Worm (Caenorhabditis elegans) whole organism, L1 larva: Measurements from ENCODE around the gene Y76B12C.4.

Experiments used
- C04F5.9 ChIP-seq: sonication (generic microtip); optimal IDR thresholded peaks from 2 replicates; lab custom pipeline; 2016; ENCODE audit warnings: missing genetic modification characterization, missing compliant biosample characterization
- C34B4.2 ChIP-seq: sonication (generic microtip); optimal IDR thresholded peaks from 2 replicates; lab custom pipeline; 2017; ENCODE audit warnings: mild to moderate bottlenecking, missing genetic modification characterization, missing compliant biosample characterization
- F16B12.6 ChIP-seq: fragments of 150-350 bp; optimal IDR thresholded peaks from 2 replicates; lab custom pipeline; 2014; ENCODE audit warnings: missing biosample characterization, missing genetic modification characterization
- Y116A8C.19 ChIP-seq: sonication (generic microtip); optimal IDR thresholded peaks from 2 replicates; lab custom pipeline; 2016; ENCODE audit warnings: missing compliant biosample characterization, missing genetic modification characterization, borderline replicate concordance
- aha-1 ChIP-seq: fragments of 150-350 bp; optimal IDR thresholded peaks from 2 replicates; lab custom pipeline; 2014; ENCODE audit warnings: missing biosample characterization, missing genetic modification characterization
- aly-2 ChIP-seq: fragments of 150-350 bp; optimal IDR thresholded peaks from 2 replicates; lab custom pipeline; 2014; ENCODE audit warnings: missing biosample characterization, missing genetic modification characterization
- ceh-63 ChIP-seq: fragments of 200-800 bp; sonication (Bioruptor generic); optimal IDR thresholded peaks from 2 replicates; lab custom pipeline; 2018; ENCODE audit warnings: mild to moderate bottlenecking, missing genetic modification characterization, missing compliant biosample characterization
- ces-1 ChIP-seq: fragments of 150-350 bp; optimal IDR thresholded peaks from 2 replicates; lab custom pipeline; 2014; ENCODE audit warnings: missing biosample characterization, missing genetic modification reagents, missing genetic modification characterization
- dpl-1 ChIP-seq, 3 experiments: fragments of 150-350 bp in 2 of 3; sonication (generic microtip) in 1 of 3; optimal IDR thresholded peaks; 2 replicates each; lab custom pipeline; 2014 to 2017; ENCODE audit warnings: missing biosample characterization in 3 of 3, missing genetic modification characterization in 3 of 3, missing genetic modification reagents in 3 of 3
- dsc-1 ChIP-seq: sonication (generic microtip); optimal IDR thresholded peaks from 2 replicates; lab custom pipeline; 2016; ENCODE audit warnings: mild to moderate bottlenecking, missing genetic modification characterization, missing compliant biosample characterization
- efl-1 ChIP-seq, 4 experiments: fragments of 150-350 bp; optimal IDR thresholded peaks in 3 of 4; peaks in 1 of 4; 1 replicate in 1 of 4; 2 replicates in 3 of 4; lab custom pipeline; 2014; ENCODE audit warnings: missing biosample characterization in 2 of 4, missing genetic modification characterization in 2 of 4, missing genetic modification reagents in 2 of 4
- efl-3 ChIP-seq: fragments of 200-800 bp; sonication (Bioruptor generic); optimal IDR thresholded peaks from 2 replicates; lab custom pipeline; 2018; ENCODE audit warnings: mild to moderate bottlenecking, missing genetic modification characterization, missing compliant biosample characterization
- egl-13 ChIP-seq: sonication (generic microtip); optimal IDR thresholded peaks from 2 replicates; lab custom pipeline; 2016; ENCODE audit warnings: missing genotype, missing genetic modification reagents, missing genetic modification characterization, missing compliant biosample characterization
- fkh-4 ChIP-seq: sonication (generic microtip); optimal IDR thresholded peaks from 2 replicates; lab custom pipeline; 2016; ENCODE audit warnings: missing compliant biosample characterization, missing genetic modification characterization, borderline replicate concordance
- fkh-8 ChIP-seq: sonication (generic microtip); optimal IDR thresholded peaks from 2 replicates; lab custom pipeline; 2016; ENCODE audit warnings: mild to moderate bottlenecking, missing genetic modification characterization, missing compliant biosample characterization
- jun-1 ChIP-seq: fragments of 150-350 bp; optimal IDR thresholded peaks from 2 replicates; lab custom pipeline; 2014; ENCODE audit warnings: missing biosample characterization, missing genetic modification reagents, missing genetic modification characterization
- lin-14 ChIP-seq: fragments of 200-800 bp; sonication (Bioruptor generic); optimal IDR thresholded peaks from 2 replicates; lab custom pipeline; 2018; ENCODE audit warnings: mild to moderate bottlenecking, missing genetic modification characterization, moderate library complexity, missing compliant biosample characterization
- lin-35 ChIP-seq, 2 experiments: fragments of 150-350 bp; optimal IDR thresholded peaks; 2 replicates each; lab custom pipeline; 2014; ENCODE audit warnings: missing biosample characterization in 2 of 2, missing genetic modification characterization in 2 of 2, missing genetic modification reagents in 2 of 2
- lin-39 ChIP-seq: fragments of 150-350 bp; optimal IDR thresholded peaks from 2 replicates; lab custom pipeline; 2014; ENCODE audit warnings: missing biosample characterization, missing genetic modification reagents, missing genetic modification characterization
- lir-3 ChIP-seq: sonication (generic microtip); optimal IDR thresholded peaks from 2 replicates; lab custom pipeline; 2016; ENCODE audit warnings: mild to moderate bottlenecking, missing genetic modification characterization, moderate library complexity, missing compliant biosample characterization; ENCODE audit not compliant: poor library complexity
- lsy-2 ChIP-seq, 2 experiments: fragments of 150-350 bp; optimal IDR thresholded peaks; 2 replicates each; lab custom pipeline; 2014; ENCODE audit warnings: missing biosample characterization in 2 of 2, missing genetic modification characterization in 2 of 2
- mef-2 ChIP-seq: fragments of 150-350 bp; optimal IDR thresholded peaks from 2 replicates; lab custom pipeline; 2014; ENCODE audit warnings: missing biosample characterization, missing genetic modification characterization
- mep-1 ChIP-seq: fragments of 150-350 bp; optimal IDR thresholded peaks from 2 replicates; lab custom pipeline; 2014; ENCODE audit warnings: missing biosample characterization, missing genetic modification characterization
- nhr-11 ChIP-seq: fragments of 150-350 bp; optimal IDR thresholded peaks from 2 replicates; lab custom pipeline; 2014; ENCODE audit warnings: missing biosample characterization, missing genetic modification characterization
- nhr-237 ChIP-seq: fragments of 150-350 bp; optimal IDR thresholded peaks from 2 replicates; lab custom pipeline; 2014; ENCODE audit warnings: missing biosample characterization, missing genetic modification characterization
- nhr-71 ChIP-seq: sonication (generic microtip); optimal IDR thresholded peaks from 2 replicates; lab custom pipeline; 2016; ENCODE audit warnings: mild to moderate bottlenecking, missing genetic modification characterization, moderate library complexity, missing compliant biosample characterization
- nhr-77 ChIP-seq: fragments of 150-350 bp; optimal IDR thresholded peaks from 2 replicates; lab custom pipeline; 2014; ENCODE audit warnings: missing biosample characterization, missing genetic modification characterization
- nhr-90 ChIP-seq: sonication (generic microtip); optimal IDR thresholded peaks from 2 replicates; lab custom pipeline; 2016; ENCODE audit warnings: mild to moderate bottlenecking, missing genetic modification characterization, missing compliant biosample characterization; ENCODE audit not compliant: poor library complexity
- pax-3 ChIP-seq: fragments of 200-800 bp; sonication (Bioruptor generic); optimal IDR thresholded peaks from 2 replicates; lab custom pipeline; 2018; ENCODE audit warnings: mild to moderate bottlenecking, missing genetic modification characterization, moderate library complexity, missing compliant biosample characterization
- rnt-1 ChIP-seq: sonication (generic microtip); optimal IDR thresholded peaks from 2 replicates; lab custom pipeline; 2016; ENCODE audit warnings: mild to moderate bottlenecking, missing genetic modification characterization, moderate library complexity, missing compliant biosample characterization
- snpc-4 ChIP-seq: fragments of 150-350 bp; optimal IDR thresholded peaks from 2 replicates; lab custom pipeline; 2014; ENCODE audit warnings: missing biosample characterization, missing genetic modification characterization
- sox-4 ChIP-seq: sonication (generic microtip); optimal IDR thresholded peaks from 2 replicates; lab custom pipeline; 2016; ENCODE audit warnings: missing genetic modification characterization, missing compliant biosample characterization
- sptf-1 ChIP-seq: fragments of 150-350 bp; optimal IDR thresholded peaks from 2 replicates; lab custom pipeline; 2014; ENCODE audit warnings: missing biosample characterization, missing genetic modification characterization
- sup-37 ChIP-seq: fragments of 200-800 bp; sonication (Bioruptor generic); optimal IDR thresholded peaks from 2 replicates; lab custom pipeline; 2018; ENCODE audit warnings: mild to moderate bottlenecking, missing genetic modification characterization, missing compliant biosample characterization
- swsn-7 ChIP-seq: sonication (generic microtip); optimal IDR thresholded peaks from 2 replicates; lab custom pipeline; 2016; ENCODE audit warnings: missing genetic modification characterization, missing compliant biosample characterization
- tbx-2 ChIP-seq: sonication (generic microtip); optimal IDR thresholded peaks from 2 replicates; lab custom pipeline; 2016; ENCODE audit warnings: missing genetic modification characterization, missing compliant biosample characterization
- unc-30 ChIP-seq: sonication (generic microtip); optimal IDR thresholded peaks from 2 replicates; lab custom pipeline; 2017; ENCODE audit warnings: missing biosample characterization, missing genetic modification characterization
- xbp-1 ChIP-seq: sonication (generic microtip); optimal IDR thresholded peaks from 2 replicates; lab custom pipeline; 2016; ENCODE audit warnings: missing genetic modification characterization, missing compliant biosample characterization
- ztf-11 ChIP-seq, 2 experiments: sonication (generic microtip); optimal IDR thresholded peaks; 2 replicates each; lab custom pipeline; 2016 to 2017; ENCODE audit warnings: missing genetic modification characterization in 2 of 2, missing biosample characterization in 1 of 2, missing compliant biosample characterization in 1 of 2

Gene Y76B12C.4

ce11 chrIV:1952312-1952711, 19.9 kb downstream of the Y76B12C.4 start:
- no peak for TF ChIP-seq C04F5.9 (tag; lab: Kevin White, UChicago)
- TF ChIP-seq nhr-77 (tag; lab: Kevin White, UChicago), result no peak
- no peak for TF ChIP-seq nhr-71 (tag; lab: Kevin White, UChicago)
- TF ChIP-seq xbp-1, result no peak
- no peak for TF ChIP-seq swsn-7
- TF ChIP-seq rnt-1 (tag; lab: Kevin White, UChicago), result no peak
- no peak for TF ChIP-seq lir-3 (tag; lab: Kevin White, UChicago)
- no peak for TF ChIP-seq egl-13 (tag; lab: Kevin White, UChicago)
- no peak for TF ChIP-seq efl-3 (GFP tag; lab: Kevin White, UChicago)
- no peak for TF ChIP-seq Y116A8C.19 (tag; lab: Kevin White, UChicago)
- no peak for TF ChIP-seq snpc-4 (tag; lab: Kevin White, UChicago)
- TF ChIP-seq F16B12.6 (tag; lab: Kevin White, UChicago), result no peak
- TF ChIP-seq fkh-8 (tag; lab: Kevin White, UChicago), result no peak
- TF ChIP-seq aha-1, result no peak
- TF ChIP-seq ztf-11 (tag; optimal IDR thresholded peaks at IDR 0.05; lab: Kevin White, UChicago), result no peak
- TF ChIP-seq efl-1 (optimal IDR thresholded peaks at IDR 0.05; lab: Kevin White, UChicago), result peak; percentile 9 to 54
- peak; percentile 13 to 94 for TF ChIP-seq efl-1 (GFP tag; optimal IDR thresholded peaks at IDR 0.05 in 1 of 2; lab: Kevin White, UChicago)
- TF ChIP-seq lin-35 (GFP tag; optimal IDR thresholded peaks at IDR 0.05; lab: Kevin White, UChicago), result peak in 1 of 2 experiments; percentile 6
- TF ChIP-seq aly-2 (tag; lab: Kevin White, UChicago), result no peak
- TF ChIP-seq dpl-1 (GFP tag; optimal IDR thresholded peaks at IDR 0.05; lab: Kevin White, UChicago), result peak in 1 of 3 experiments; percentile 29

- TF ChIP-seq nhr-90 (tag; lab: Kevin White, UChicago) (no peak), ceh-63 (GFP tag; lab: Kevin White, UChicago) (no peak), jun-1 (tag; lab: Kevin White, UChicago) (no peak), efl-3 (GFP tag; lab: Kevin White, UChicago) (no peak), nhr-237 (tag; lab: Kevin White, UChicago) (no peak), lin-14 (GFP tag; lab: Kevin White, UChicago) (no peak), unc-30 (tag; lab: Kevin White, UChicago) (no peak), lin-35 (GFP tag; optimal IDR thresholded peaks at IDR 0.05; lab: Kevin White, UChicago) (no peak), sptf-1 (tag; lab: Kevin White, UChicago) (no peak), sox-4 (no peak), nhr-11 (tag; lab: Kevin White, UChicago) (no peak), ces-1 (no peak)
Observed at ce11 chrIV:1947891-1948290, 24.3 kb downstream of the Y76B12C.4 start, which contains the start of gene tsen-54. Gene tsen-54 (plus strand): TSS chrIV:1948191.

ce11 chrIV:1945200-1945599, 27.0 kb downstream of the Y76B12C.4 start:
- TF ChIP-seq swsn-7 (no peak), C34B4.2 (tag; lab: Kevin White, UChicago) (no peak), pax-3 (no peak)

- TF ChIP-seq mep-1 (tag; lab: Kevin White, UChicago), result no peak
- no peak for TF ChIP-seq dsc-1
- TF ChIP-seq C04F5.9 (tag; lab: Kevin White, UChicago), result no peak
- TF ChIP-seq fkh-4 (tag; lab: Kevin White, UChicago), result no peak
- no peak for TF ChIP-seq aha-1
- no peak for TF ChIP-seq sup-37 (GFP tag; lab: Kevin White, UChicago)
- TF ChIP-seq lin-39, result no peak
- no peak for TF ChIP-seq mef-2 (tag; lab: Kevin White, UChicago)
- TF ChIP-seq lsy-2 (tag; optimal IDR thresholded peaks at IDR 0.05; lab: Kevin White, UChicago), result no peak
- TF ChIP-seq nhr-11 (tag; lab: Kevin White, UChicago), result no peak
- no peak for TF ChIP-seq tbx-2 (tag; lab: Kevin White, UChicago)
Observed at ce11 chrIV:1924178-1924577, 48.0 kb downstream of the Y76B12C.4 start.
